Worm (Caenorhabditis elegans): ENCODE measurements around the gene angl-1.

Gene angl-1

ce11 chrV:2638545-2638944, 14.3 kb upstream of the angl-1 start, which contains the start of gene W02H5.19:
W02H5.19 (plus strand) TSS chrV:2638890.
- TF ChIP-seq F23B12.7 (tag; optimal IDR thresholded peaks at IDR 0.05; ENCODE audit: insufficient read depth) (no peak), madf-3 (GFP tag; IDR thresholded peaks at IDR 0.05) (peak; percentile 78), zim-3 (tag; optimal IDR thresholded peaks at IDR 0.05) (no peak), chd-7 (tag; optimal IDR thresholded peaks at IDR 0.05) (peak; percentile 16), B0261.1 (tag; optimal IDR thresholded peaks at IDR 0.05) (no peak), D2030.7 (GFP tag; IDR thresholded peaks at IDR 0.05) (peak; percentile 57; the same call in 1 of the 2 replicates), snpc-4 (GFP tag; optimal IDR thresholded peaks at IDR 0.05) (no peak), snpc-4 (tag; optimal IDR thresholded peaks at IDR 0.05) (peak in 1 of 4 experiments; percentile 30), nhr-120 (GFP tag; IDR thresholded peaks at IDR 0.05) (no peak), ceh-91 (GFP tag; IDR thresholded peaks at IDR 0.05) (peak; percentile 48; the same call in 1 of the 2 replicates), tlf-1 (GFP tag; optimal IDR thresholded peaks at IDR 0.05) (no peak), dpl-1 (GFP tag; optimal IDR thresholded peaks at IDR 0.05) (peak; percentile 85), B0336.3 (GFP tag; IDR thresholded peaks at IDR 0.05) (0 out of 2 replicates have a peak, but pooled peaks have one; percentile 18), C06A6.2 (GFP tag; conservative IDR thresholded peaks at IDR 0.05) (no peak), sptf-2 (GFP tag; optimal IDR thresholded peaks at IDR 0.05) (no peak), Y79H2A.3 (GFP tag; conservative IDR thresholded peaks at IDR 0.05) (no peak), ztf-26 (tag; optimal IDR thresholded peaks at IDR 0.05) (no peak), lin-40 (tag; optimal IDR thresholded peaks at IDR 0.05) (no peak), F52B5.7 (tag; optimal IDR thresholded peaks at IDR 0.05) (no peak), akir-1 (GFP tag; optimal IDR thresholded peaks at IDR 0.05) (no peak), Y53G8AR.9 (GFP tag; conservative IDR thresholded peaks at IDR 0.05) (no peak), mcd-1 (GFP tag; IDR thresholded peaks at IDR 0.05) (peak; percentile 87), ekl-4 (GFP tag; IDR thresholded peaks at IDR 0.05) (0 out of 2 replicates have a peak, but pooled peaks have one; percentile 62), lin-35 (GFP tag; optimal IDR thresholded peaks at IDR 0.05) (peak in 2 of 3 experiments; percentile 41 to 94), him-1 (tag; optimal IDR thresholded peaks at IDR 0.05) (peak; percentile 42), tbp1 (GFP tag; optimal IDR thresholded peaks at IDR 0.05) (peak; percentile 38), ztf-28 (GFP tag; IDR thresholded peaks at IDR 0.05) (0 out of 2 replicates have a peak, but pooled peaks have one; percentile 57), madf-10 (tag; optimal IDR thresholded peaks at IDR 0.05) (peak; percentile 42), ceh-40 (GFP tag; IDR thresholded peaks at IDR 0.05) (no peak), nhr-27 (tag; optimal IDR thresholded peaks at IDR 0.05) (no peak), cebp-2 (GFP tag; IDR thresholded peaks at IDR 0.05) (0 out of 2 replicates have a peak, but pooled peaks have one; percentile 19), tbx-9 (tag; optimal IDR thresholded peaks at IDR 0.05; ENCODE audit: borderline replicate concordance) (no peak), egrh-3 (GFP tag; IDR thresholded peaks at IDR 0.05) (0 out of 2 replicates have a peak, but pooled peaks have one; percentile 10), rec-8 (tag; optimal IDR thresholded peaks at IDR 0.05) (peak; percentile 21 to 36), madf-8 (GFP tag; conservative IDR thresholded peaks at IDR 0.05) (peak; percentile 62), ZK185.1 (tag; optimal IDR thresholded peaks at IDR 0.05; ENCODE audit: poor library complexity, severe bottlenecking) (no peak), lsl-1 (GFP tag; optimal IDR thresholded peaks at IDR 0.05) (peak; percentile 38), K11D2.4 (GFP tag; IDR thresholded peaks at IDR 0.05) (0 out of 2 replicates have a peak, but pooled peaks have one; percentile 22), atf-7 (tag; optimal IDR thresholded peaks at IDR 0.05) (peak; percentile 21), efl-1 (GFP tag; optimal IDR thresholded peaks at IDR 0.05) (peak; percentile 76), xnd-1 (tag; optimal IDR thresholded peaks at IDR 0.05) (peak; percentile 29), unc-62 (GFP tag; optimal IDR thresholded peaks at IDR 0.05) (no peak), F57A8.1 (GFP tag; optimal IDR thresholded peaks at IDR 0.05) (no peak), rcor-1 (GFP tag; IDR thresholded peaks at IDR 0.05) (0 out of 2 replicates have a peak, but pooled peaks have one; percentile 23), ceh-100 (GFP tag; IDR thresholded peaks at IDR 0.05) (peak; percentile 32; the same call in 1 of the 2 replicates), dox-1 (GFP tag; IDR thresholded peaks at IDR 0.05) (peak; percentile 80), Y53F4B.3 (GFP tag; IDR thresholded peaks at IDR 0.05) (no peak), snpc-3.4 (tag; optimal IDR thresholded peaks at IDR 0.05) (peak; percentile 28)

Data from whole organism, young adult.